Fruit fly (Drosophila melanogaster): Measurements from ENCODE around the gene Lkb1.
A peak's percentile ranks its signal among the peaks of the same experiment; 100 is the strongest.

Gene Lkb1

DNA sequence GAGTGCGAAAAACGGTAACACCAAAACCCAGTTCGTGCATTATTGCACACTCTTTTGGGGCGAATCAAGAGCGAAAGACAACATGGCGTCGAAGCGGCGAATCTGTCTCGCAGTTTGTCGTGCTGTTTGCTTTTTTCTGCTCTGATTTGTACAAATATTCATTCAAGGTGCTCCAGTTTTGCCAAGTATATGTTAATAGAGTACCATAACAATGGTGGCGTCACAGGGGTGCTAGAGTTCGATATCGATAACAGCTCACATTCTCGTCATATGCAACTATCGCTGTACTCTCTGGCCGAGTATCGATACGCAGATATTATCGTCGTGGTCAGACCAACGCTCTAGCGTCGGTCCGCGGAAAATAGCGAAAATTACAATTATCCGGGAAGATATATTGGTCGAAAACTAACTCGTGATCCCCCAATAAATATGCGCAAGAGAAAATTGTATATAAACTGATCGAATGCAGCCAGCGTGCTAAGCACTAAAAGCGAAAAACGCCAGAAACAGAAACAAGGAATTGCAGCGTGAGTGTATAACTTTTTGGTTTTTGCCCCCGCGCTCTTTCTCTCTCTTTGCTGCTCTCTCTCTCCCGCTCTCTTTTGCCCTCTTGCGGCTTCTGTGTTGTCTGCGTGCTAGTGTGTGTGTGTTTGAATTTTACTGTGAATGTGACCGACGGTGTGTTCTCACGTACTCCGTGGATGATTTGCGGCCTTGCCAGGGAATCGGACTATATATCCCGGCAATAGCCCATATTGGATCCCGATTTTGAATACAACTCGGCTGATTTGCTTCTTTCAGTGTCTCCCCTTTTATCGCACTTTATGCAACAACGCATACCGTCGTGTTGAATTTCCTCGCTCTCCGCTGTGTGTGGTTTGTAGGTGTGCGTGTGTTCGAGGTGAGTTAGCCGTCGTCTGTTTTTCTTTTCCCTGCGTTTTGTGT is 7.5 kb downstream of the Lkb1 start, which contains the start of gene flfl (continued):
- TF ChIP-seq CG4707 (GFP tag; optimal IDR thresholded peaks at IDR 0.05) (no peak), CHES-1-like (GFP tag; optimal IDR thresholded peaks at IDR 0.05) (no peak), ap (GFP tag; IDR thresholded peaks at IDR 0.05) (no peak), CG10147 (GFP tag; optimal IDR thresholded peaks at IDR 0.05) (no peak), HLHmδ (GFP tag; optimal IDR thresholded peaks at IDR 0.05) (no peak), Rx (GFP tag; IDR thresholded peaks at IDR 0.05) (no peak), tll (GFP tag; optimal IDR thresholded peaks at IDR 0.05) (peak in 1 of 2 experiments; percentile 26), CG13894 (tag; optimal IDR thresholded peaks at IDR 0.05) (peak; percentile 40), Med (GFP tag) (peak; percentile 90), CG32532 (GFP tag; IDR thresholded peaks at IDR 0.05) (no peak), Neu2 (GFP tag; optimal IDR thresholded peaks at IDR 0.05; ENCODE audit: borderline replicate concordance) (no peak), nmo (GFP tag; optimal IDR thresholded peaks at IDR 0.05) (peak; percentile 51), en (GFP tag; optimal IDR thresholded peaks at IDR 0.05) (no peak), mam (GFP tag; optimal IDR thresholded peaks at IDR 0.05) (peak; percentile 35), Ravus (GFP tag; IDR thresholded peaks at IDR 0.05) (no peak), salm (tag; optimal IDR thresholded peaks at IDR 0.05) (no peak), Bteb2 (GFP tag; optimal IDR thresholded peaks at IDR 0.05) (no peak), otp (GFP tag; IDR thresholded peaks at IDR 0.05) (no peak), CG18476 (GFP tag; optimal IDR thresholded peaks at IDR 0.05) (no peak), Awh (GFP tag; IDR thresholded peaks at IDR 0.05) (no peak), disco-r (GFP tag; optimal IDR thresholded peaks at IDR 0.05) (no peak), CG7357 (GFP tag; IDR thresholded peaks at IDR 0.05) (no peak), yki (optimal IDR thresholded peaks at IDR 0.05) (peak; percentile 97), ash1 (GFP tag; optimal IDR thresholded peaks at IDR 0.05) (no peak), zfh1 (GFP tag; IDR thresholded peaks at IDR 0.05) (no peak)

DNA sequence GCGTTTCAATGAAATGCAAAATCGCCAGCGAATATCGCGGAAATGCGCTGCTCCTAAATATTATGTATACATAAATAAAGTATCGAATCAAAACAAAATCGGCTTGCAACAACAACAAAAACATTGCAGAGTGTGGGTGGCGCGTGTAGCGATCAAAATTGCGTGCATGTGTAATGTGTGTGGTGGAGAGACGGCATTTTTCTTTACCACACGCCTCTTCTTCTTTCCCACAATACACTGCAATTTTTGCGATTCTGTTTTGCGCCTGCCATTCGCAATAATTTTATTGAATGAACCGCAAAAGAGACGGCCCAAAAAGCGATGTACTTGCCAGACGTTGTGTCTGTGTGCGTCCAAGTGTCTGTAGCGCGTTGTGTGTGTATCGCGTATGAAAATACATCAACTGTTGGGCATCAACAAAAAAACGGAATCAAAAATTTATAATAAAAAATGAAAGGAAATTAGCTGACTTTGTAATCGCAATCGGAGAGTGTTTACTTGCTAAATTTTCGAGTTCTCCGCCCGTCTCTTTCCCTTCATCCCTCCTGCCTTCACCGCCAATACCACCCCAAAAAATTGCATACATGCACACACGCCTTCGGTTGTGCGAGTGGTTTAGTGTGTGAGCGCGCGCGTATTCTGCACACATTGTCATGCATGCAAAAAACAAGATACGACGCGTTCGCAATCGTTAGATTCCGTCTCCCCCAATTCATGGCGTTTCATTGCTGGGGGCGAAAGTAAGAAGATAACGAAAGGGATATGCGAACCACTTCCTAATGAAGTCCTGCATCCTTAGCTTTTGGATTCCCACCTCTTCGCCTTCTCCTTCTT is 8.4 kb downstream of the Lkb1 start:
- no peak for TF ChIP-seq mam (GFP tag; optimal IDR thresholded peaks at IDR 0.05)
- peak; percentile 54 for TF ChIP-seq Med (GFP tag)
- TF ChIP-seq so (GFP tag; IDR thresholded peaks at IDR 0.05): no peak
- peak; percentile 17 for TF ChIP-seq corto (GFP tag; optimal IDR thresholded peaks at IDR 0.05)
- TF ChIP-seq Dip3 (GFP tag; optimal IDR thresholded peaks at IDR 0.05): no peak
- peak; percentile 93 for TF ChIP-seq CG15479 (GFP tag; optimal IDR thresholded peaks at IDR 0.05)
- TF ChIP-seq sug (tag; optimal IDR thresholded peaks at IDR 0.05): peak; percentile 27
- no peak for TF ChIP-seq CG43689 (GFP tag; IDR thresholded peaks at IDR 0.05)
- TF ChIP-seq dan (GFP tag; IDR thresholded peaks at IDR 0.05): no peak
- TF ChIP-seq CG8089 (GFP tag; optimal IDR thresholded peaks at IDR 0.05): no peak
- TF ChIP-seq slou (GFP tag; optimal IDR thresholded peaks at IDR 0.05): no peak
- TF ChIP-seq sob (GFP tag; IDR thresholded peaks at IDR 0.05): no peak
- no peak for TF ChIP-seq lbe (GFP tag; optimal IDR thresholded peaks at IDR 0.05)
- TF ChIP-seq CG3065 (GFP tag; optimal IDR thresholded peaks at IDR 0.05): no peak
- TF ChIP-seq vvl (GFP tag; IDR thresholded peaks at IDR 0.05): no peak
- TF ChIP-seq p53 (GFP tag; optimal IDR thresholded peaks at IDR 0.05): peak; percentile 52
- peak; percentile 81 for TF ChIP-seq zf30C (GFP tag; optimal IDR thresholded peaks at IDR 0.05)
- TF ChIP-seq Mes4 (GFP tag; optimal IDR thresholded peaks at IDR 0.05): no peak
- no peak for TF ChIP-seq CG8281 (tag; optimal IDR thresholded peaks at IDR 0.05)
- TF ChIP-seq ham (GFP tag; IDR thresholded peaks at IDR 0.05): no peak
- TF ChIP-seq CG17385 (GFP tag; optimal IDR thresholded peaks at IDR 0.05): peak; percentile 89
- no peak for TF ChIP-seq hbn (GFP tag; IDR thresholded peaks at IDR 0.05; ENCODE audit: partially characterized antibody)
- peak; percentile 13 for TF ChIP-seq CG34376 (GFP tag; optimal IDR thresholded peaks at IDR 0.05)
- no peak for TF ChIP-seq MBD-R2 (GFP tag; IDR thresholded peaks at IDR 0.05)
- TF ChIP-seq fd64A (GFP tag; optimal IDR thresholded peaks at IDR 0.05): no peak

Data from whole organism, embryonic.